Fruit fly (Drosophila melanogaster) whole organism, embryonic: ENCODE data around the gene CG15395.
A peak's percentile ranks its signal among the peaks of the same experiment; 100 is the strongest.

ENCODE experiments used
- Ada2b ChIP-seq: fragments of 200-800 bp; sonication (Bioruptor generic); IDR thresholded peaks from 2 replicates; pipeline ENCODE4 v1.3.6; 2022; ENCODE audit warnings: missing biosample characterization, missing genetic modification characterization
- B-H1 ChIP-seq: fragments of 200-800 bp; sonication (Bioruptor generic); IDR thresholded peaks from 3 replicates; pipeline ENCODE4 v1.3.6; 2022; ENCODE audit warnings: missing biosample characterization, missing genetic modification characterization
- CG1024 ChIP-seq: fragments of 200-800 bp; sonication (Bioruptor generic); IDR thresholded peaks from 2 replicates; pipeline ENCODE4 v1.3.6; 2022; ENCODE audit warnings: missing biosample characterization, missing genetic modification characterization
- CG10431 ChIP-seq: fragments of 200-800 bp; sonication (Bioruptor generic); optimal IDR thresholded peaks from 3 replicates; lab custom pipeline; 2018; ENCODE audit warnings: missing biosample characterization, mild to moderate bottlenecking, missing genetic modification characterization
- CG10543 ChIP-seq: fragments of 200-800 bp; sonication (Bioruptor generic); optimal IDR thresholded peaks from 3 replicates; lab custom pipeline; 2017; ENCODE audit warnings: missing biosample characterization, mild to moderate bottlenecking, missing genetic modification characterization, moderate library complexity
- CG10979 ChIP-seq: fragments of 200-800 bp; sonication (Bioruptor generic); optimal IDR thresholded peaks from 2 replicates; lab custom pipeline; 2018; ENCODE audit warnings: missing biosample characterization, mild to moderate bottlenecking, missing genetic modification characterization, moderate library complexity
- CG11093 ChIP-seq: fragments of 200-800 bp; sonication (Bioruptor generic); IDR thresholded peaks from 3 replicates; pipeline ENCODE4 v1.3.6; 2022; ENCODE audit warnings: missing biosample characterization, missing genetic modification characterization
- CG12744 ChIP-seq: fragments of 200-800 bp; sonication (Bioruptor generic); optimal IDR thresholded peaks from 2 replicates; lab custom pipeline; 2016; ENCODE audit warnings: missing biosample characterization, missing genetic modification characterization
- CG12942 ChIP-seq: fragments of 200-800 bp; sonication (Bioruptor generic); optimal IDR thresholded peaks from 3 replicates; lab custom pipeline; 2016; ENCODE audit warnings: missing biosample characterization, missing genetic modification characterization
- CG13424 ChIP-seq: fragments of 200-800 bp; sonication (Bioruptor generic); optimal IDR thresholded peaks from 2 replicates; lab custom pipeline; 2019; ENCODE audit warnings: missing biosample characterization, mild to moderate bottlenecking, missing genetic modification characterization, moderate library complexity
- CG14441 ChIP-seq: fragments of 200-800 bp; sonication (Bioruptor generic); IDR thresholded peaks from 2 replicates; pipeline ENCODE4 v1.3.6; 2022; ENCODE audit warnings: missing biosample characterization, missing genetic modification characterization
- CG2116 ChIP-seq: fragments of 200-800 bp; sonication (Bioruptor generic); optimal IDR thresholded peaks from 3 replicates; lab custom pipeline; 2018; ENCODE audit warnings: missing biosample characterization, mild to moderate bottlenecking, missing genetic modification characterization
- CG2120 ChIP-seq: fragments of 200-800 bp; sonication (Bioruptor generic); optimal IDR thresholded peaks from 3 replicates; lab custom pipeline; 2016; ENCODE audit warnings: missing biosample characterization, missing genetic modification characterization
- CG2712 ChIP-seq: fragments of 200-800 bp; optimal IDR thresholded peaks from 3 replicates; lab custom pipeline; 2019; ENCODE audit warnings: missing biosample characterization, mild to moderate bottlenecking, missing genetic modification characterization, moderate library complexity
- CG31441 ChIP-seq: fragments of 200-800 bp; sonication (Bioruptor generic); IDR thresholded peaks from 2 replicates; pipeline ENCODE4 v1.3.6; 2022; ENCODE audit warnings: missing biosample characterization, missing genetic modification characterization
- CG3163 ChIP-seq: fragments of 200-800 bp; sonication (Bioruptor generic); optimal IDR thresholded peaks from 3 replicates; lab custom pipeline; 2016; ENCODE audit warnings: missing biosample characterization, missing genetic modification characterization
- CG32772 ChIP-seq: fragments of 200-800 bp; sonication (Bioruptor generic); IDR thresholded peaks from 2 replicates; pipeline ENCODE4 v1.3.6; 2022; ENCODE audit warnings: missing biosample characterization, missing genetic modification characterization
- CG33557 ChIP-seq: fragments of 200-800 bp; sonication (Bioruptor generic); optimal IDR thresholded peaks from 2 replicates; lab custom pipeline; 2019; ENCODE audit warnings: missing biosample characterization, mild to moderate bottlenecking, missing genetic modification characterization, moderate library complexity
- CG34224 ChIP-seq: fragments of 200-800 bp; sonication (Bioruptor generic); IDR thresholded peaks from 3 replicates; pipeline ENCODE4 v1.3.6; 2022; ENCODE audit warnings: missing biosample characterization, missing genetic modification characterization; ENCODE audit not compliant: partially characterized antibody
- CG6254 ChIP-seq: fragments of 200-800 bp; sonication (Bioruptor generic); optimal IDR thresholded peaks from 3 replicates; lab custom pipeline; 2017; ENCODE audit warnings: mild to moderate bottlenecking, missing biosample characterization, missing genetic modification reagents, missing genetic modification characterization
- CG9215 ChIP-seq: fragments of 200-800 bp; sonication (Bioruptor generic); IDR thresholded peaks from 2 replicates; pipeline ENCODE4 v1.3.6; 2022; ENCODE audit warnings: missing biosample characterization, missing genetic modification characterization
- CrebB ChIP-seq: fragments of 200-800 bp; sonication (Bioruptor generic); optimal IDR thresholded peaks from 3 replicates; lab custom pipeline; 2018; ENCODE audit warnings: missing biosample characterization, mild to moderate bottlenecking, missing genetic modification characterization
- E2f1 ChIP-seq: fragments of 200-800 bp; sonication (Bioruptor generic); IDR thresholded peaks from 2 replicates; pipeline ENCODE4 v1.3.6; 2022; ENCODE audit warnings: missing biosample characterization, missing genetic modification characterization
- Elba2 ChIP-seq: fragments of 200-800 bp; sonication (Bioruptor generic); optimal IDR thresholded peaks from 3 replicates; lab custom pipeline; 2016; ENCODE audit warnings: missing biosample characterization, missing genetic modification characterization
- HLH3B ChIP-seq: fragments of 200-800 bp; sonication (Bioruptor generic); IDR thresholded peaks from 2 replicates; pipeline ENCODE4 v1.3.6; 2022; ENCODE audit warnings: missing biosample characterization, missing genetic modification characterization
- Lim3 ChIP-seq: fragments of 200-800 bp; sonication (Bioruptor generic); IDR thresholded peaks from 2 replicates; pipeline ENCODE4 v1.3.6; 2022; ENCODE audit warnings: missing biosample characterization, missing genetic modification characterization
- Myb ChIP-seq: fragments of 200-800 bp; sonication (Bioruptor generic); optimal IDR thresholded peaks from 2 replicates; lab custom pipeline; 2016; ENCODE audit warnings: missing biosample characterization, missing genetic modification characterization
- NC2β ChIP-seq: fragments of 200-800 bp; sonication (Bioruptor generic); optimal IDR thresholded peaks from 2 replicates; lab custom pipeline; 2016; ENCODE audit warnings: missing biosample characterization, missing genetic modification characterization
- Rfx ChIP-seq: fragments of 200-800 bp; sonication (Bioruptor generic); IDR thresholded peaks from 2 replicates; pipeline ENCODE4 v1.3.6; 2022; ENCODE audit warnings: missing biosample characterization, missing genetic modification characterization
- Ssrp ChIP-seq: fragments of 200-800 bp; sonication (Bioruptor generic); optimal IDR thresholded peaks from 2 replicates; lab custom pipeline; 2018; ENCODE audit warnings: missing biosample characterization, mild to moderate bottlenecking, missing genetic modification characterization, moderate library complexity
- Tbp ChIP-seq: fragments of >200 bp; optimal IDR thresholded peaks from 2 replicates; lab custom pipeline; 2018; ENCODE audit warnings: missing biosample characterization, missing genetic modification characterization
- YL-1 ChIP-seq: fragments of 200-800 bp; sonication (Bioruptor generic); optimal IDR thresholded peaks from 3 replicates; lab custom pipeline; 2017; ENCODE audit warnings: missing biosample characterization, mild to moderate bottlenecking, missing genetic modification characterization
- cas ChIP-seq: fragments of 200-800 bp; sonication (Bioruptor generic); IDR thresholded peaks from 2 replicates; pipeline ENCODE4 v1.3.6; 2022; ENCODE audit warnings: missing biosample characterization, missing genetic modification characterization
- dimm ChIP-seq: fragments of 200-800 bp; sonication (Bioruptor generic); IDR thresholded peaks from 2 replicates; pipeline ENCODE4 v1.3.6; 2022; ENCODE audit warnings: missing biosample characterization, missing genetic modification characterization
- ems ChIP-seq: fragments of 200-800 bp; sonication (Bioruptor generic); optimal IDR thresholded peaks from 3 replicates; lab custom pipeline; 2016; ENCODE audit warnings: missing biosample characterization, missing genetic modification characterization
- en ChIP-seq: fragments of 200-800 bp; sonication (Bioruptor generic); optimal IDR thresholded peaks from 2 replicates; lab custom pipeline; 2016; ENCODE audit warnings: missing biosample characterization, missing genetic modification characterization
- eve ChIP-seq, 2 experiments: fragments of >200 bp; optimal IDR thresholded peaks; 2 replicates each; lab custom pipeline; 2017; ENCODE audit warnings: missing biosample characterization in 2 of 2, missing genetic modification characterization in 2 of 2
- exex ChIP-seq: fragments of 200-800 bp; sonication (Bioruptor generic); optimal IDR thresholded peaks from 4 replicates; lab custom pipeline; 2018; ENCODE audit warnings: missing biosample characterization, mild to moderate bottlenecking, missing genetic modification characterization, moderate library complexity
- gcm ChIP-seq: fragments of 200-800 bp; sonication (Bioruptor generic); optimal IDR thresholded peaks from 2 replicates; lab custom pipeline; 2019; ENCODE audit warnings: missing biosample characterization, mild to moderate bottlenecking, missing genetic modification characterization, moderate library complexity
- grau ChIP-seq: fragments of 200-800 bp; optimal IDR thresholded peaks from 3 replicates; lab custom pipeline; 2019; ENCODE audit warnings: missing biosample characterization, mild to moderate bottlenecking, missing genetic modification characterization, moderate library complexity
- ken ChIP-seq: fragments of 200-800 bp; sonication (Bioruptor generic); IDR thresholded peaks from 3 replicates; pipeline ENCODE4 v1.3.6; 2022; ENCODE audit warnings: missing biosample characterization, missing genetic modification characterization
- lola ChIP-seq, 3 experiments: fragments of >200 bp in 2 of 3; fragments of 200-800 bp in 1 of 3; sonication (Bioruptor generic) in 1 of 3; optimal IDR thresholded peaks; 2 replicates each; lab custom pipeline; 2017 to 2019; ENCODE audit warnings: missing biosample characterization in 3 of 3, missing genetic modification characterization in 3 of 3, mild to moderate bottlenecking in 1 of 3, moderate library complexity in 1 of 3
- luna ChIP-seq: fragments of 200-800 bp; sonication (Bioruptor generic); optimal IDR thresholded peaks from 2 replicates; lab custom pipeline; 2016; ENCODE audit warnings: missing biosample characterization, missing genetic modification characterization
- nau ChIP-seq: fragments of 200-800 bp; sonication (Bioruptor generic); optimal IDR thresholded peaks from 3 replicates; lab custom pipeline; 2017; ENCODE audit warnings: missing biosample characterization, mild to moderate bottlenecking, missing genetic modification characterization, missing genetic modification reagents
- onecut ChIP-seq: fragments of 200-800 bp; sonication (Bioruptor generic); IDR thresholded peaks from 2 replicates; pipeline ENCODE4 v1.3.6; 2022; ENCODE audit warnings: missing biosample characterization, missing genetic modification characterization
- pb ChIP-seq: fragments of 200-800 bp; sonication (Bioruptor generic); optimal IDR thresholded peaks from 3 replicates; lab custom pipeline; 2016; ENCODE audit warnings: missing biosample characterization, missing genetic modification characterization
- psq ChIP-seq: fragments of 200-800 bp; sonication (Bioruptor generic); optimal IDR thresholded peaks from 2 replicates; lab custom pipeline; 2017; ENCODE audit warnings: missing biosample characterization, missing genetic modification characterization
- pzg ChIP-seq: fragments of 200-800 bp; sonication (Bioruptor generic); optimal IDR thresholded peaks from 3 replicates; lab custom pipeline; 2018; ENCODE audit warnings: missing biosample characterization, mild to moderate bottlenecking, missing genetic modification characterization, moderate library complexity
- repo ChIP-seq: fragments of 200-800 bp; sonication (Bioruptor generic); optimal IDR thresholded peaks from 2 replicates; lab custom pipeline; 2016; ENCODE audit warnings: missing biosample characterization, missing genetic modification characterization
- row ChIP-seq: fragments of 200-800 bp; sonication (Bioruptor generic); IDR thresholded peaks from 3 replicates; pipeline ENCODE4 v1.3.6; 2022; ENCODE audit warnings: missing biosample characterization, missing genetic modification characterization
- scrt ChIP-seq: fragments of 200-800 bp; sonication (Bioruptor generic); optimal IDR thresholded peaks from 2 replicates; lab custom pipeline; 2018; ENCODE audit warnings: missing biosample characterization, mild to moderate bottlenecking, missing genetic modification characterization, moderate library complexity
- stc ChIP-seq: fragments of 200-800 bp; sonication (Bioruptor generic); IDR thresholded peaks from 2 replicates; pipeline ENCODE4 v1.3.6; 2022; ENCODE audit warnings: missing biosample characterization, missing genetic modification characterization

Gene CG15395

DNA sequence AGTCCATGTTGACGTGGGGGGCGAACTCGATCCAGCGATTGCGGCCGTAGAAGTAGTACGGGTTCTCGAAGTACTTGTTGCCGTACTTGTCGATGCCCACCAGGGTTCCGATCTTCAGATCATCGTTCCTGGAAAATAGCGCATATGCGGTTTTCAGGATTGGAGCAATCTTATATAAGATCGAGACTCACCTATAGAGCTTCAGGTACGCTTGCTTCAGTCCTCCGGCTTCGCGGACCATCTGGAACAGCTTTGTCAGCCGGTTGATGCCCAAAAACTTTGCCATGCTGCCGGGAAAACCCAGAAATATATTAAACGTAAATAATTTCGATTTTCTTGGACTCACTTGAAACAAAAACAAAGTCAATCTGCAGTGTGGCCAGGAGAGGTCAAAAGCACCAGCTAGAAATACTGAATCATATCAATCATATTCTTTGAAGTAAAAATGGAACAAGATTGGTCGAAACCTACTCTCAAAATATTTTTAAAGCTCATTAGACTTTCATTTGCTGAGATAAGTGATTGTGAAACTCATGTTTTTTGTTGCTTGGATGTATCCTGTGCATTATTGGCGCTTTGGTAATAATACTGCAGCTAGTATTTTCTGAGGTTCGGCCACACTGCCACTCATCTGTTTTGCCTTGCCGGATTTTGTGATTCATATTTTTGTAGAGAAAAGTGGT, 30.0 kb upstream of the CG15395 start, which contains the start of the genes ND-B17.2 and Arpc5 (continued):
- TF ChIP-seq CG9215 (GFP tag; lab: Robert Waterston, UW) (no peak), exex (tag; lab: Kevin White, UChicago) (no peak), CrebB (tag; lab: Kevin White, UChicago) (no peak), gcm (GFP tag; lab: Kevin White, UChicago) (no peak), en (GFP tag; lab: Kevin White, UChicago) (no peak), row (GFP tag; lab: Robert Waterston, UW) (peak; percentile 75), nau (no peak), CG13424 (tag; lab: Kevin White, UChicago) (peak; percentile 15), lola (GFP tag; optimal IDR thresholded peaks at IDR 0.05; lab: Kevin White, UChicago) (peak in 1 of 3 experiments; percentile 23), Ada2b (no peak), B-H1 (GFP tag; lab: Robert Waterston, UW) (no peak), CG10979 (peak; percentile 33), ken (no peak), Ssrp (no peak), CG2120 (peak; percentile 22), Myb (no peak), CG32772 (GFP tag; lab: Robert Waterston, UW) (no peak), CG33557 (peak; percentile 7), CG2116 (GFP tag; lab: Kevin White, UChicago) (peak; percentile 23), stc (GFP tag; lab: Robert Waterston, UW) (no peak), Elba2 (GFP tag; lab: Kevin White, UChicago) (peak; percentile 83), cas (GFP tag; lab: Robert Waterston, UW) (no peak), CG3163 (GFP tag; lab: Kevin White, UChicago) (no peak), CG11093 (GFP tag; lab: Robert Waterston, UW) (no peak), CG14441 (GFP tag; lab: Robert Waterston, UW) (no peak), CG31441 (GFP tag; lab: Robert Waterston, UW) (no peak), Tbp (GFP tag; lab: Kevin White, UChicago) (no peak), NC2β (GFP tag; lab: Kevin White, UChicago) (peak; percentile 21), Lim3 (GFP tag; lab: Robert Waterston, UW) (no peak), CG10543 (GFP tag; lab: Kevin White, UChicago) (no peak), YL-1 (GFP tag; lab: Kevin White, UChicago) (peak; percentile 73), repo (GFP tag; lab: Kevin White, UChicago) (no peak), grau (tag; lab: Kevin White, UChicago) (peak; percentile 37), CG6254 (GFP tag; lab: Kevin White, UChicago) (no peak), CG1024 (GFP tag; lab: Robert Waterston, UW) (no peak), luna (GFP tag; lab: Kevin White, UChicago) (no peak), scrt (GFP tag; lab: Kevin White, UChicago) (no peak), CG12744 (GFP tag; lab: Kevin White, UChicago) (no peak), HLH3B (GFP tag; lab: Robert Waterston, UW) (no peak), Rfx (GFP tag; lab: Robert Waterston, UW) (no peak), ems (GFP tag; lab: Kevin White, UChicago) (no peak), CG34224 (GFP tag; lab: Robert Waterston, UW) (no peak), CG2712 (tag; lab: Kevin White, UChicago) (peak; percentile 26), CG12942 (GFP tag; lab: Kevin White, UChicago) (no peak), psq (no peak), onecut (GFP tag; lab: Robert Waterston, UW) (no peak), dimm (GFP tag; lab: Robert Waterston, UW) (no peak), eve (GFP tag; optimal IDR thresholded peaks at IDR 0.05; lab: Kevin White, UChicago) (no peak), pb (GFP tag; lab: Kevin White, UChicago) (no peak), E2f1 (no peak), CG10431 (GFP tag; lab: Kevin White, UChicago) (no peak), pzg (peak; percentile 74)
